Worm (Caenorhabditis elegans) whole organism, young adult: ENCODE results near the gene C34F6.9.

Source experiments
- C17E4.6 ChIP-seq: fragments of 200-800 bp; sonication (Bioruptor generic); IDR thresholded peaks from 2 replicates; pipeline ENCODE4 v1.3.6; 2022; ENCODE audit warnings: missing genetic modification reagents, missing genetic modification characterization, missing compliant biosample characterization
- D2030.7 ChIP-seq: fragments of 200-800 bp; sonication (Bioruptor generic); IDR thresholded peaks from 2 replicates; pipeline ENCODE4 v1.3.6; 2022; ENCODE audit warnings: missing genetic modification reagents, missing genetic modification characterization, missing compliant biosample characterization
- F10E7.11 ChIP-seq: sonication (generic microtip); optimal IDR thresholded peaks from 2 replicates; lab custom pipeline; 2017; ENCODE audit warnings: mild to moderate bottlenecking, missing genetic modification characterization, moderate library complexity, missing compliant biosample characterization
- F33H1.4 ChIP-seq: fragments of 200-800 bp; sonication (Bioruptor generic); IDR thresholded peaks from 2 replicates; pipeline ENCODE4 v1.3.6; 2022; ENCODE audit warnings: missing genetic modification reagents, missing genetic modification characterization, missing compliant biosample characterization
- F57C9.4 ChIP-seq: sonication (generic microtip); optimal IDR thresholded peaks from 2 replicates; lab custom pipeline; 2017; ENCODE audit warnings: mild to moderate bottlenecking, missing genetic modification characterization, missing compliant biosample characterization
- K11D2.4 ChIP-seq: fragments of 200-800 bp; sonication (Bioruptor generic); IDR thresholded peaks from 2 replicates; pipeline ENCODE4 v1.3.6; 2022; ENCODE audit warnings: missing genetic modification reagents, missing genetic modification characterization, missing compliant biosample characterization
- T26A5.8 ChIP-seq: sonication (generic microtip); optimal IDR thresholded peaks from 2 replicates; lab custom pipeline; 2016; ENCODE audit warnings: missing genetic modification characterization, missing compliant biosample characterization
- ama-1 ChIP-seq, 3 experiments: fragments of 150-350 bp in 1 of 3; sonication (generic microtip) in 2 of 3; optimal IDR thresholded peaks; 2 replicates each; lab custom pipeline; 2014 to 2018; ENCODE audit warnings: missing biosample characterization in 2 of 3, missing genetic modification characterization in 2 of 3, missing genetic modification reagents in 2 of 3
- aptf-2 ChIP-seq: fragments of 200-800 bp; sonication (Bioruptor generic); conservative IDR thresholded peaks from 2 replicates; pipeline ENCODE4 v1.3.6; 2022; ENCODE audit warnings: missing genetic modification reagents, missing genetic modification characterization, missing compliant biosample characterization
- athp-1 ChIP-seq: sonication (generic microtip); optimal IDR thresholded peaks from 2 replicates; lab custom pipeline; 2017; ENCODE audit warnings: mild to moderate bottlenecking, missing genetic modification characterization, missing compliant biosample characterization
- bed-1 ChIP-seq: fragments of 200-800 bp; sonication (Bioruptor generic); IDR thresholded peaks from 2 replicates; pipeline ENCODE4 v1.3.6; 2022; ENCODE audit warnings: missing genetic modification reagents, missing genetic modification characterization, missing compliant biosample characterization
- ccch-3 ChIP-seq: fragments of 200-800 bp; sonication (Bioruptor generic); optimal IDR thresholded peaks from 2 replicates; lab custom pipeline; 2018; ENCODE audit warnings: mild to moderate bottlenecking, missing genetic modification characterization, missing compliant biosample characterization
- cebp-1 ChIP-seq, 2 experiments: fragments of 200-800 bp in 1 of 2; sonication (Bioruptor generic) in 1 of 2; sonication (generic microtip) in 1 of 2; IDR thresholded peaks in 1 of 2; optimal IDR thresholded peaks in 1 of 2; 2 replicates each; pipeline versions ENCODE4 v1.3.6 to Lab custom; 2017 to 2022; ENCODE audit warnings: missing compliant biosample characterization in 2 of 2, missing genetic modification characterization in 2 of 2, mild to moderate bottlenecking in 1 of 2, missing genetic modification reagents in 1 of 2, moderate library complexity in 1 of 2
- ceh-91 ChIP-seq: fragments of 200-800 bp; sonication (Bioruptor generic); IDR thresholded peaks from 2 replicates; pipeline ENCODE4 v1.3.6; 2022; ENCODE audit warnings: missing genetic modification reagents, missing genetic modification characterization, missing compliant biosample characterization
- dpl-1 ChIP-seq: fragments of 150-350 bp; optimal IDR thresholded peaks from 2 replicates; lab custom pipeline; 2014; ENCODE audit warnings: missing biosample characterization, missing genetic modification reagents, missing genetic modification characterization
- efl-1 ChIP-seq: fragments of 150-350 bp; optimal IDR thresholded peaks from 2 replicates; lab custom pipeline; 2014; ENCODE audit warnings: missing biosample characterization, missing genetic modification reagents, missing genetic modification characterization
- ets-4 ChIP-seq: fragments of 200-800 bp; sonication (Bioruptor generic); optimal IDR thresholded peaks from 2 replicates; lab custom pipeline; 2018; ENCODE audit warnings: mild to moderate bottlenecking, missing genetic modification characterization, missing compliant biosample characterization
- him-1 ChIP-seq: sonication (generic microtip); optimal IDR thresholded peaks from 2 replicates; lab custom pipeline; 2016; ENCODE audit warnings: missing genotype, missing genetic modification reagents, missing genetic modification characterization, missing compliant biosample characterization
- hsf-1 ChIP-seq: fragments of 200-800 bp; sonication (Bioruptor generic); IDR thresholded peaks from 2 replicates; pipeline ENCODE4 v1.3.6; 2022; ENCODE audit warnings: missing genetic modification reagents, missing genetic modification characterization, missing compliant biosample characterization
- madf-8 ChIP-seq: fragments of 200-800 bp; sonication (Bioruptor generic); conservative IDR thresholded peaks from 2 replicates; pipeline ENCODE4 v1.3.6; 2022; ENCODE audit warnings: missing genetic modification reagents, missing genetic modification characterization, missing compliant biosample characterization
- nfya-1 ChIP-seq: sonication (generic microtip); optimal IDR thresholded peaks from 2 replicates; lab custom pipeline; 2017; ENCODE audit warnings: antibody characterized with exemption, missing compliant biosample characterization, missing genetic modification characterization, borderline replicate concordance; ENCODE audit not compliant: insufficient read depth
- nfyb-1 ChIP-seq: fragments of 200-800 bp; sonication (Bioruptor generic); IDR thresholded peaks from 2 replicates; pipeline ENCODE4 v1.3.6; 2022; ENCODE audit warnings: missing genetic modification reagents, missing genetic modification characterization, missing compliant biosample characterization
- nhr-120 ChIP-seq: fragments of 200-800 bp; sonication (Bioruptor generic); IDR thresholded peaks from 2 replicates; pipeline ENCODE4 v1.3.6; 2022; ENCODE audit warnings: missing genetic modification characterization, missing compliant biosample characterization
- nhr-179 ChIP-seq: sonication (generic microtip); optimal IDR thresholded peaks from 2 replicates; lab custom pipeline; 2016; ENCODE audit warnings: mild to moderate bottlenecking, missing genetic modification characterization, missing compliant biosample characterization
- nhr-80 ChIP-seq: sonication (generic microtip); optimal IDR thresholded peaks from 2 replicates; lab custom pipeline; 2016; ENCODE audit warnings: missing genetic modification characterization, missing compliant biosample characterization
- pha-4 ChIP-seq: fragments of 150-350 bp; sonication (generic microtip); optimal IDR thresholded peaks from 2 replicates; lab custom pipeline; 2014; ENCODE audit warnings: missing biosample characterization, missing genetic modification reagents, missing genetic modification characterization
- snpc-1.1 ChIP-seq: sonication (generic microtip); optimal IDR thresholded peaks from 2 replicates; lab custom pipeline; 2017; ENCODE audit warnings: missing genetic modification characterization, mild to moderate bottlenecking, missing compliant biosample characterization, antibody characterized with exemption, moderate library complexity, missing genotype, missing genetic modification reagents; ENCODE audit not compliant: insufficient read depth
- snpc-3.4 ChIP-seq: sonication (generic microtip); optimal IDR thresholded peaks from 2 replicates; lab custom pipeline; 2017; ENCODE audit warnings: missing genetic modification characterization, mild to moderate bottlenecking, missing compliant biosample characterization, antibody characterized with exemption, moderate library complexity, missing genotype, missing genetic modification reagents
- tbp1 ChIP-seq: fragments of 200-800 bp; sonication (Bioruptor generic); optimal IDR thresholded peaks from 2 replicates; lab custom pipeline; 2018; ENCODE audit warnings: mild to moderate bottlenecking, missing genetic modification characterization, missing compliant biosample characterization
- unc-62 ChIP-seq: fragments of 150-350 bp; optimal IDR thresholded peaks from 2 replicates; lab custom pipeline; 2014; ENCODE audit warnings: missing biosample characterization, missing genetic modification reagents, missing genetic modification characterization
- zfh-2 ChIP-seq: fragments of 200-800 bp; sonication (Bioruptor generic); conservative IDR thresholded peaks from 2 replicates; pipeline ENCODE4 v1.3.6; 2022; ENCODE audit warnings: missing genetic modification reagents, missing genetic modification characterization, missing compliant biosample characterization
- ztf-18 ChIP-seq: sonication (generic microtip); optimal IDR thresholded peaks from 2 replicates; lab custom pipeline; 2016; ENCODE audit warnings: missing genotype, mild to moderate bottlenecking, missing genetic modification characterization, missing compliant biosample characterization
- ztf-22 ChIP-seq: fragments of 200-800 bp; sonication (Bioruptor generic); optimal IDR thresholded peaks from 2 replicates; lab custom pipeline; 2018; ENCODE audit warnings: mild to moderate bottlenecking, missing genetic modification characterization, moderate library complexity, missing compliant biosample characterization
- ztf-25 ChIP-seq: fragments of 200-800 bp; sonication (Bioruptor generic); IDR thresholded peaks from 2 replicates; pipeline ENCODE4 v1.3.6; 2022; ENCODE audit warnings: missing genetic modification reagents, missing genetic modification characterization, missing compliant biosample characterization

The C34F6.9 gene

DNA sequence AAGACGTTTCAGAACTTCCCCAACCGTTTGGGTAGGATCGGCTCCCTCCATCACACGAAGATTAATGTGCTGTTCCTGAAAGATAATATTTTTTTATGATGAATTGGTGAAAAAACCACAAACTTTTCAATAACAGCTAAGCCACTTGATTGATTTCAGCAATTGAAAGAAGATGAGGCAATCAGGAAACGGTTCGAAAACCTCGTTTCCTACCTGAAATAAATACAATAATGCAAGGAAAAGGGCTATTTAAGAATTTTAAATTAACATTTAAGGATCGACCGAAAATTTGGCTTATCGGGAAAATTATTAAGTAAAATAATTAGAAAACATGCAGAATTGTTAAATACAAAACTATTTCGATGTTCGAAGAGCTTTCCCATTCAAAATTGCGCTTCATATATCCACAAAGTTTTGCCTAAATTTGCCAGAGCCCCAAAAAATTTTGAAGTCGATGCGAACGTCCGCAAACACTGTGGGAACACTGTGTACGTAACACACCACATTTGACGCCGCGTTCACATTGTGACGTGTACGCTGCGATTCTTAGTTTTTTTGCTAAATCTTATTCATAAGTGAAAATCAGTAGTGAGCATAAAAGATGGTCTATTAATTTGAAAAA is at the start of gene C34F6.9:
C34F6.9 (minus strand) TSS at position 51 of the 622 bp plus-strand sequence.
- no peak for TF ChIP-seq D2030.7
- TF ChIP-seq nfyb-1 (GFP tag; lab: Robert Waterston, UW): no peak
- no peak for TF ChIP-seq bed-1 (GFP tag; lab: Robert Waterston, UW)
- TF ChIP-seq F57C9.4 (tag; lab: Kevin White, UChicago): no peak
- no peak for TF ChIP-seq ztf-22
- no peak for TF ChIP-seq nfya-1
- TF ChIP-seq athp-1 (tag; lab: Kevin White, UChicago): no peak
- TF ChIP-seq dpl-1: no peak
- TF ChIP-seq ceh-91 (GFP tag; lab: Robert Waterston, UW): no peak
- no peak for TF ChIP-seq T26A5.8
- TF ChIP-seq snpc-1.1 (tag; lab: Kevin White, UChicago): no peak
- TF ChIP-seq, all 124 proteins: peak for 0

DNA sequence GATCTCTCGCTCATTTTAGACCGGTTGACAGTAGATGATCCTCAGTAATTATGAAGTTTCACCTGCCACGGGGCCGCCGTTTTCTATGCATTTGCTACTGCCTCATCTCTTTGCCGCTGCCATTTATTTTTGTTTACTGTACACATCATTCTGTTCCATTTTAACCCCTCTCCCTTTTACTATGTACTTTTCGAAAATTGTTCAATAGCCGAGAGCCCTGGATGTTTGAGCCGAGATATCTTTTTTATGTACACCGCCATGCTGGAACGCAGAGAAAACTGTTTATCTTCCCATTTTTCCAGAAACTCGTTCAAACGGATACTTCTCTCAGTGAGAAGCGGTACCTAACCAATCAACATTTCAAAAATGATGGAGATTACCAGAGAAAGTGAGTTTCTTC is 48.4 kb upstream of the C34F6.9 start, which contains the start of gene ifa-1:
ifa-1 (plus strand) TSS at position 301 of the 400 bp plus-strand sequence.
- TF ChIP-seq tbp1 (GFP tag; lab: Kevin White, UChicago): no peak
- TF ChIP-seq unc-62 (GFP tag; lab: Kevin White, UChicago): no peak
- no peak for TF ChIP-seq zfh-2
- no peak for TF ChIP-seq madf-8 (GFP tag; lab: Robert Waterston, UW)
- TF ChIP-seq F10E7.11 (tag; lab: Kevin White, UChicago): no peak
- no peak for TF ChIP-seq hsf-1 (GFP tag; lab: Robert Waterston, UW)
- no peak for TF ChIP-seq ama-1 (optimal IDR thresholded peaks at IDR 0.05; lab: Kevin White, UChicago)
- TF ChIP-seq ama-1 (GFP tag; optimal IDR thresholded peaks at IDR 0.05; lab: Kevin White, UChicago): no peak
- no peak for TF ChIP-seq nhr-179
- TF ChIP-seq snpc-3.4 (tag; lab: Kevin White, UChicago): no peak
- no peak for TF ChIP-seq him-1
- no peak for TF ChIP-seq F33H1.4 (GFP tag; lab: Robert Waterston, UW)
- no peak for TF ChIP-seq aptf-2 (GFP tag; lab: Robert Waterston, UW)

DNA sequence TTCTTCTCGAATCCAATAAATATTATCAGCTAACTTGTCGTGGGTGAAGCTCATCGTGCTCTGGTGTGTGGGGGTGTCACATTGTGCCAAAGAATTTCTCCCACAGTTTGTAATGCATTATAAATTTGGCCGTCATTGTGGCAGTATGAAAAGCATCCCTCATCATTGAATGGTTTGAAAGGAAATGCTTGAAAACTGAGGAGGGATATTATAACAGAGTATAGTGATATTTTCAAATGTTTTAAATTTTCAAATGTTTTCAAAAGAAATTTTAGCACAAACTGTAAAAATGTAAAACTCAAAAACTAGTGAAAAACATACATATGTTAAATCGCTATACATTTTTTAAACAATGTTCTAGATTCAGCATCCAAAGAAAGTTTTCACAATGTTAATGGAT is 46.5 kb upstream of the C34F6.9 start, which contains the start of gene C03A3.3:
C03A3.3 (minus strand) TSS at position 101 of the 400 bp plus-strand sequence.
- TF ChIP-seq pha-4 (tag; lab: Kevin White, UChicago): no peak
- no peak for TF ChIP-seq C17E4.6 (GFP tag; lab: Robert Waterston, UW)
- no peak for TF ChIP-seq ztf-18 (tag; lab: Kevin White, UChicago)
- TF ChIP-seq ets-4 (GFP tag; lab: Kevin White, UChicago): no peak
- no peak for TF ChIP-seq nhr-120 (GFP tag; lab: Robert Waterston, UW)
- no peak for TF ChIP-seq efl-1 (GFP tag; lab: Kevin White, UChicago)

DNA sequence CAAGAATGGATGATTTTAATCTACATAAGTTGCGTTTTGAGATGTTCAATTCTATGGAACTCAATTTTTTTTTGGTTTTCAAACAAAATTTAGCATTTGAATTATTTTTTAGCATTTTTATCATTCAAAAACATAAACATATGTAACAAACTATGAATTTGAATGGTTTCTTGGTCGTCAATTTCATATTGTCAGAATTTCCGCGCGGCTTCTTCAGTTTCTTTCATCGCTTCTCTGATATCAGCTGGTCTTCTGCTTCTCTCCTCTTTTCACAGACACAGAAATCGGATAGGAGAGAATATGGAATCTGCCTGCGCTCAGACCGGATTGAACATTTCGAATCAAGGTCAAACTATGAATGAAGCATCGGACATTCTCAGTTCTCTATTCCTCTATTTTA is 44.3 kb upstream of the C34F6.9 start, which contains the start of gene C03A3.9:
C03A3.9 (plus strand) TSS at position 301 of the 400 bp plus-strand sequence.
- TF ChIP-seq ccch-3 (GFP tag; lab: Kevin White, UChicago) (no peak), cebp-1 (GFP tag; IDR thresholded peaks at IDR 0.05; lab: Robert Waterston, UW) (no peak), cebp-1 (tag; optimal IDR thresholded peaks at IDR 0.05; lab: Kevin White, UChicago) (no peak)
- TF ChIP-seq, all 124 proteins: peak for 0

DNA sequence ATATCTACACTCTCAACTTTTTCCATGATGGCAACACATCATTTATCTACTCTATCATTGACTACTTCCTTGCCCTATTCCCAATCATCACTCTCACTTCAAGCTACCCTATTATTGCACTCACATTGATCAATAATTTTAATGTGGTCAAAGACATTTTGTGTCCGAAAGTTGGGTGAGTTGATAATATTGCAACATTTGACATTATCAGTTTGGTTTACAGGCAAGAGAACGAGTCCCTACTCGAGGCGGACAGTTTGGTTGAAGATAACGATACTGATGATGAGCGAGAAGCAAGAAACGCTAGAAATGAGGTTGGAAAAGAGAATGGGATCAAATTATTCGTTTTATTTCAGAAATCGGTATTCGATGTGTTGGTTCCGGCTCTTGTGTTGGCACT is 42.3 kb upstream of the C34F6.9 start:
- TF ChIP-seq K11D2.4 (no peak), nhr-80 (tag; lab: Kevin White, UChicago) (peak; percentile 92), ztf-25 (GFP tag; lab: Robert Waterston, UW) (no peak), ets-4 (GFP tag; lab: Kevin White, UChicago) (peak; percentile 33), pha-4 (tag; lab: Kevin White, UChicago) (no peak)
